Fruit fly (Drosophila melanogaster) whole organism, pupa: ENCODE data around the gene tacc.

Source experiments
- CG12605 ChIP-seq: fragments of 200-800 bp; sonication (Bioruptor generic); IDR thresholded peaks from 2 replicates; pipeline ENCODE4 v1.3.6; 2022; ENCODE audit warnings: missing biosample characterization, missing genetic modification characterization
- CG13204 ChIP-seq: fragments of 200-800 bp; sonication (Bioruptor generic); optimal IDR thresholded peaks from 2 replicates; lab custom pipeline; 2018; ENCODE audit warnings: missing biosample characterization, mild to moderate bottlenecking, missing genetic modification characterization, moderate library complexity
- CG34367 ChIP-seq: fragments of 200-800 bp; sonication (Bioruptor generic); optimal IDR thresholded peaks from 2 replicates; lab custom pipeline; 2018; ENCODE audit warnings: missing biosample characterization, mild to moderate bottlenecking, missing genetic modification characterization
- CG8301 ChIP-seq: fragments of 200-800 bp; sonication (Bioruptor generic); optimal IDR thresholded peaks from 2 replicates; lab custom pipeline; 2018; ENCODE audit warnings: missing biosample characterization, mild to moderate bottlenecking, missing genetic modification characterization
- CG9948 ChIP-seq: fragments of 200-800 bp; sonication (Bioruptor generic); optimal IDR thresholded peaks from 2 replicates; lab custom pipeline; 2018; ENCODE audit warnings: missing biosample characterization, mild to moderate bottlenecking, missing genetic modification characterization, moderate library complexity
- D1 ChIP-seq: fragments of 200-800 bp; sonication (Bioruptor generic); optimal IDR thresholded peaks from 2 replicates; lab custom pipeline; 2018; ENCODE audit warnings: missing biosample characterization, mild to moderate bottlenecking, missing genetic modification characterization, moderate library complexity
- EcR ChIP-seq: fragments of 200-800 bp; sonication (Bioruptor generic); optimal IDR thresholded peaks from 3 replicates; lab custom pipeline; 2019; ENCODE audit warnings: missing biosample characterization, missing genetic modification characterization, mild to moderate bottlenecking, moderate library complexity, missing genetic modification reagents
- Pif1A ChIP-seq: fragments of 200-800 bp; sonication (Bioruptor generic); optimal IDR thresholded peaks from 3 replicates; lab custom pipeline; 2016; ENCODE audit warnings: missing biosample characterization, missing genetic modification characterization
- Pif1B ChIP-seq: fragments of 200-800 bp; sonication (Bioruptor generic); optimal IDR thresholded peaks from 3 replicates; lab custom pipeline; 2016; ENCODE audit warnings: missing biosample characterization, missing genetic modification characterization
- Snoo ChIP-seq: fragments of 200-800 bp; sonication (Bioruptor generic); optimal IDR thresholded peaks from 3 replicates; lab custom pipeline; 2017; ENCODE audit warnings: missing biosample characterization, mild to moderate bottlenecking, missing genetic modification characterization, inconsistent platforms
- fd96Ca ChIP-seq: fragments of 200-800 bp; sonication (Bioruptor generic); IDR thresholded peaks from 3 replicates; pipeline ENCODE4 v1.3.6; 2022; ENCODE audit warnings: missing biosample characterization, missing genetic modification characterization
- rn ChIP-seq: fragments of 200-800 bp; sonication (Bioruptor generic); IDR thresholded peaks from 2 replicates; pipeline ENCODE4 v1.3.6; 2022; ENCODE audit warnings: missing biosample characterization, missing genetic modification characterization

dm6 chr3R:4717586-4717985 lies 31.3 kb downstream of the tacc start:
- TF ChIP-seq rn (no peak), fd96Ca (GFP tag; lab: Robert Waterston, UW) (no peak), CG12605 (GFP tag; lab: Robert Waterston, UW) (no peak), CG8301 (no peak), D1 (tag; lab: Kevin White, UChicago) (no peak), Snoo (tag; lab: Kevin White, UChicago) (no peak), CG9948 (tag; lab: Kevin White, UChicago) (no peak), CG34367 (tag; lab: Kevin White, UChicago) (no peak), CG13204 (GFP tag; lab: Kevin White, UChicago) (no peak), EcR (GFP tag; lab: Kevin White, UChicago) (no peak), Pif1A (GFP tag; lab: Kevin White, UChicago) (no peak), Pif1B (GFP tag; lab: Kevin White, UChicago) (no peak)
